Worm (Caenorhabditis elegans) whole organism, L2 larva: ENCODE data around the gene txdc-9.

Experiments used
- lin-11 ChIP-seq: fragments of 150-350 bp; sonication (generic microtip); optimal IDR thresholded peaks from 2 replicates; lab custom pipeline; 2014; ENCODE audit warnings: missing biosample characterization, missing genetic modification characterization, inconsistent platforms, mixed read lengths
- lin-39 ChIP-seq: fragments of 150-350 bp; optimal IDR thresholded peaks from 2 replicates; lab custom pipeline; 2014; ENCODE audit warnings: missing biosample characterization, missing genetic modification reagents, missing genetic modification characterization
- zag-1 ChIP-seq: fragments of 150-350 bp; optimal IDR thresholded peaks from 2 replicates; lab custom pipeline; 2014; ENCODE audit warnings: missing biosample characterization, missing genetic modification characterization
- ztf-11 ChIP-seq: sonication (generic microtip); optimal IDR thresholded peaks from 2 replicates; lab custom pipeline; 2017; ENCODE audit warnings: missing biosample characterization, missing genetic modification characterization

DNA sequence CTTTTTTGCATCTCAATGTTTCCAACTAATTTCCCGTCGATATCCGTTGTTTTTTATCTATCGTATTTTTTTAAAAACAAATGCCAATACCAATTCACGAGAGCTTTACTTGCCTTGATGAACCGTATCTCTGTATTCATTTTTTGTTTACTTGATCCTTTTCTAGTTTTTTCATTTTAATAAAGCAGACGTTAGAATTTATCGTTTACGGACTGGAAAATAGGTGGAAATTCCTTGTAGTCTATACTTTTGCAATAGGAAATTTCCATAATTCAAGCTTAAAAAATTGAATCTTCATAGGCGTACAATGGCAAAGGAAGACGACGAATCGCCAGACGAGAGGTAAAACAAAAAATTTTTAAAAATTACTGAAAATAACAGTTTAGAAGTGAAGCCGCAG lies 27.8 kb downstream of the txdc-9 start, which contains the start of gene algn-1:
- TF ChIP-seq lin-11 (tag; lab: Kevin White, UChicago) = no peak
- no peak for TF ChIP-seq ztf-11 (tag; lab: Kevin White, UChicago)
- no peak for TF ChIP-seq zag-1
- TF ChIP-seq lin-39 = no peak
